Worm (Caenorhabditis elegans) whole organism, L4 larva: ENCODE data around the gene C05E11.7.
A peak's percentile ranks its signal among the peaks of the same experiment; 100 is the strongest.

Source experiments
- F26F4.8 ChIP-seq: fragments of 200-800 bp; sonication (Bioruptor generic); conservative IDR thresholded peaks from 2 replicates; pipeline ENCODE4 v1.3.6; 2022; ENCODE audit warnings: missing genetic modification characterization, missing compliant biosample characterization
- F44E2.7 ChIP-seq: fragments of 200-800 bp; sonication (Bioruptor generic); IDR thresholded peaks from 2 replicates; pipeline ENCODE4 v2.1.2; 2022; ENCODE audit warnings: missing genetic modification characterization, missing compliant biosample characterization
- R02D3.7 ChIP-seq: fragments of 150-350 bp; sonication (generic microtip); optimal IDR thresholded peaks from 3 replicates; lab custom pipeline; 2014; ENCODE audit warnings: missing biosample characterization, missing genetic modification characterization
- T20F7.1 ChIP-seq: fragments of 200-800 bp; sonication (Bioruptor generic); optimal IDR thresholded peaks from 2 replicates; lab custom pipeline; 2018; ENCODE audit warnings: mild to moderate bottlenecking, missing genetic modification characterization, missing compliant biosample characterization
- Y105C5A.15 ChIP-seq: fragments of 200-800 bp; sonication (Bioruptor generic); IDR thresholded peaks from 2 replicates; pipeline ENCODE4 v1.3.6; 2022; ENCODE audit warnings: missing genetic modification characterization, missing compliant biosample characterization
- Y5F2A.4 ChIP-seq: fragments of 200-800 bp; sonication (Bioruptor generic); optimal IDR thresholded peaks from 2 replicates; lab custom pipeline; 2018; ENCODE audit warnings: mild to moderate bottlenecking, missing genetic modification characterization, missing compliant biosample characterization
- aha-1 ChIP-seq: fragments of 150-350 bp; peaks from one replicate; lab custom pipeline; 2014; ENCODE audit warnings: missing biosample characterization, missing genetic modification characterization
- ama-1 ChIP-seq: fragments of 150-350 bp; optimal IDR thresholded peaks from 2 replicates; lab custom pipeline; 2014; ENCODE audit warnings: inconsistent platforms, mixed read lengths
- arid-1 ChIP-seq: fragments of 200-800 bp; sonication (Bioruptor generic); conservative IDR thresholded peaks from 2 replicates; pipeline ENCODE4 v1.3.6; 2022; ENCODE audit warnings: missing genetic modification reagents, missing genetic modification characterization, missing compliant biosample characterization
- ceh-20 ChIP-seq: fragments of 200-800 bp; sonication (Bioruptor generic); IDR thresholded peaks from 2 replicates; pipeline ENCODE4 v1.3.6; 2022; ENCODE audit warnings: missing genetic modification reagents, missing genetic modification characterization, missing compliant biosample characterization
- ceh-28 ChIP-seq: fragments of 150-350 bp; optimal IDR thresholded peaks from 2 replicates; lab custom pipeline; 2014; ENCODE audit warnings: missing biosample characterization, missing genetic modification reagents, missing genetic modification characterization
- ceh-32 ChIP-seq: sonication (generic microtip); optimal IDR thresholded peaks from 2 replicates; lab custom pipeline; 2016; ENCODE audit warnings: mild to moderate bottlenecking, missing genetic modification characterization, missing compliant biosample characterization; ENCODE audit not compliant: poor library complexity
- ces-1 ChIP-seq: fragments of 150-350 bp; sonication (generic microtip); optimal IDR thresholded peaks from 4 replicates; lab custom pipeline; 2014; ENCODE audit warnings: missing biosample characterization, missing genetic modification reagents, missing genetic modification characterization
- cey-2 ChIP-seq: sonication (generic microtip); optimal IDR thresholded peaks from 3 replicates; lab custom pipeline; 2017; ENCODE audit warnings: missing genetic modification characterization, mild to moderate bottlenecking, missing compliant biosample characterization, antibody characterized with exemption, borderline replicate concordance; ENCODE audit not compliant: insufficient read depth
- daf-12 ChIP-seq: fragments of 150-350 bp; optimal IDR thresholded peaks from 2 replicates; lab custom pipeline; 2014; ENCODE audit warnings: missing biosample characterization, missing genetic modification reagents, missing genetic modification characterization
- daf-16 ChIP-seq, 3 experiments: sonication (generic microtip); optimal IDR thresholded peaks; 2 replicates each; lab custom pipeline; 2016 to 2017; ENCODE audit warnings: missing genetic modification characterization in 3 of 3, missing genetic modification reagents in 3 of 3, mild to moderate bottlenecking in 2 of 3, missing compliant biosample characterization in 2 of 3, missing biosample characterization in 1 of 3, moderate library complexity in 1 of 3
- dmd-6 ChIP-seq: fragments of 200-800 bp; sonication (Bioruptor generic); IDR thresholded peaks from 2 replicates; pipeline ENCODE4 v1.3.6; 2022; ENCODE audit warnings: missing genetic modification reagents, missing genetic modification characterization, missing compliant biosample characterization
- dmd-8 ChIP-seq: fragments of 200-800 bp; sonication (Bioruptor generic); IDR thresholded peaks from 2 replicates; pipeline ENCODE4 v1.3.6; 2022; ENCODE audit warnings: missing genetic modification characterization, missing compliant biosample characterization
- dpl-1 ChIP-seq: fragments of 150-350 bp; optimal IDR thresholded peaks from 2 replicates; lab custom pipeline; 2014; ENCODE audit warnings: missing biosample characterization, missing genetic modification reagents, missing genetic modification characterization
- dve-1 ChIP-seq: sonication (generic microtip); optimal IDR thresholded peaks from 2 replicates; lab custom pipeline; 2017; ENCODE audit warnings: antibody characterized with exemption, mild to moderate bottlenecking, missing genetic modification characterization, missing compliant biosample characterization; ENCODE audit not compliant: insufficient read depth
- egl-43 ChIP-seq: fragments of 200-800 bp; sonication (Bioruptor generic); IDR thresholded peaks from 2 replicates; pipeline ENCODE4 v1.3.6; 2022; ENCODE audit warnings: missing genetic modification reagents, missing genetic modification characterization, missing compliant biosample characterization
- fkh-10 ChIP-seq: fragments of 150-350 bp; optimal IDR thresholded peaks from 2 replicates; lab custom pipeline; 2014; ENCODE audit warnings: missing biosample characterization, missing genetic modification reagents, missing genetic modification characterization
- hlh-11 ChIP-seq: fragments of 200-800 bp; sonication (Bioruptor generic); optimal IDR thresholded peaks from 2 replicates; lab custom pipeline; 2018; ENCODE audit warnings: mild to moderate bottlenecking, missing genetic modification characterization, missing compliant biosample characterization
- hlh-30 ChIP-seq: sonication (generic microtip); optimal IDR thresholded peaks from 2 replicates; lab custom pipeline; 2017; ENCODE audit warnings: antibody characterized with exemption, mild to moderate bottlenecking, missing genetic modification characterization, missing compliant biosample characterization; ENCODE audit not compliant: insufficient read depth
- hmg-1.1 ChIP-seq: fragments of 200-800 bp; sonication (Bioruptor generic); IDR thresholded peaks from 2 replicates; pipeline ENCODE4 v1.3.6; 2022; ENCODE audit warnings: missing genetic modification reagents, missing genetic modification characterization, missing compliant biosample characterization
- jun-1 ChIP-seq: fragments of 150-350 bp; optimal IDR thresholded peaks from 2 replicates; lab custom pipeline; 2014; ENCODE audit warnings: missing biosample characterization, missing genetic modification reagents, missing genetic modification characterization
- lin-1 ChIP-seq: fragments of 200-800 bp; sonication (Bioruptor generic); IDR thresholded peaks from 2 replicates; pipeline ENCODE4 v1.3.6; 2022; ENCODE audit warnings: missing genetic modification reagents, missing genetic modification characterization, missing compliant biosample characterization
- lin-13 ChIP-seq: fragments of 150-350 bp; optimal IDR thresholded peaks from 2 replicates; lab custom pipeline; 2014; ENCODE audit warnings: missing biosample characterization, missing genetic modification reagents, missing genetic modification characterization
- lin-38 ChIP-seq: fragments of 200-800 bp; sonication (Bioruptor generic); IDR thresholded peaks from 2 replicates; pipeline ENCODE4 v1.3.6; 2022; ENCODE audit warnings: missing genetic modification reagents, missing genetic modification characterization, missing compliant biosample characterization
- madf-5 ChIP-seq, 2 experiments: fragments of 200-800 bp; sonication (Bioruptor generic); IDR thresholded peaks; 2 replicates each; pipeline ENCODE4 v1.3.6; 2022; ENCODE audit warnings: missing compliant biosample characterization in 2 of 2, missing genetic modification characterization in 2 of 2
- mdt-29 ChIP-seq: fragments of 200-800 bp; sonication (Bioruptor generic); IDR thresholded peaks from 2 replicates; pipeline ENCODE4 v1.3.6; 2022; ENCODE audit warnings: missing genetic modification reagents, missing genetic modification characterization, missing compliant biosample characterization
- mep-1 ChIP-seq: fragments of 150-350 bp; sonication (generic microtip); optimal IDR thresholded peaks from 3 replicates; lab custom pipeline; 2014; ENCODE audit warnings: missing biosample characterization, missing genetic modification characterization
- mes-2 ChIP-seq: sonication (generic microtip); optimal IDR thresholded peaks from 2 replicates; lab custom pipeline; 2016; ENCODE audit warnings: missing genotype, mild to moderate bottlenecking, missing genetic modification characterization, missing compliant biosample characterization; ENCODE audit not compliant: poor library complexity, severe bottlenecking
- mxl-2 ChIP-seq: fragments of 200-800 bp; sonication (Bioruptor generic); conservative IDR thresholded peaks from 2 replicates; pipeline ENCODE4 v1.3.6; 2022; ENCODE audit warnings: missing genetic modification reagents, missing genetic modification characterization, missing compliant biosample characterization
- mxl-3 ChIP-seq: fragments of 200-800 bp; sonication (Bioruptor generic); optimal IDR thresholded peaks from 2 replicates; lab custom pipeline; 2018; ENCODE audit warnings: mild to moderate bottlenecking, missing genetic modification characterization, missing compliant biosample characterization
- nhr-28 ChIP-seq: fragments of 150-350 bp; optimal IDR thresholded peaks from 2 replicates; lab custom pipeline; 2014; ENCODE audit warnings: missing biosample characterization, missing genetic modification characterization
- nhr-42 ChIP-seq: fragments of 200-800 bp; sonication (Bioruptor generic); IDR thresholded peaks from 2 replicates; pipeline ENCODE4 v1.3.6; 2022; ENCODE audit warnings: missing genetic modification characterization, missing compliant biosample characterization
- rbr-2 ChIP-seq: sonication (generic microtip); optimal IDR thresholded peaks from 2 replicates; lab custom pipeline; 2016; ENCODE audit warnings: missing genotype, missing genetic modification characterization, missing compliant biosample characterization
- sdz-12 ChIP-seq: fragments of 200-800 bp; sonication (Bioruptor generic); optimal IDR thresholded peaks from 2 replicates; lab custom pipeline; 2018; ENCODE audit warnings: mild to moderate bottlenecking, missing genetic modification characterization, missing compliant biosample characterization
- unc-130 ChIP-seq: sonication (generic microtip); optimal IDR thresholded peaks from 2 replicates; lab custom pipeline; 2016; ENCODE audit warnings: missing genetic modification reagents, missing genetic modification characterization, missing compliant biosample characterization
- zip-11 ChIP-seq: fragments of 200-800 bp; sonication (Bioruptor generic); IDR thresholded peaks from 2 replicates; pipeline ENCODE4 v1.3.6; 2022; ENCODE audit warnings: missing genetic modification characterization, missing compliant biosample characterization
- ztf-11 ChIP-seq: fragments of 150-350 bp; optimal IDR thresholded peaks from 2 replicates; lab custom pipeline; 2014; ENCODE audit warnings: missing biosample characterization, missing genetic modification characterization
- ztf-7 ChIP-seq: fragments of 150-350 bp; optimal IDR thresholded peaks from 2 replicates; lab custom pipeline; 2014; ENCODE audit warnings: missing biosample characterization, missing genetic modification characterization

C05E11.7 gene

ce11 chrX:4587934-4588333 is 2.5 kb upstream of the C05E11.7 start:
- TF ChIP-seq mes-2 (tag; lab: Kevin White, UChicago) = peak; percentile 62
- TF ChIP-seq ztf-11 (tag; lab: Kevin White, UChicago) = no peak
- TF ChIP-seq dpl-1 (GFP tag; lab: Kevin White, UChicago) = peak; percentile 64
- no peak for TF ChIP-seq zip-11 (GFP tag; lab: Robert Waterston, UW)
- TF ChIP-seq ceh-32 (tag; lab: Kevin White, UChicago) = no peak
- peak; percentile 77 for TF ChIP-seq mep-1
- TF ChIP-seq hlh-11 (tag; lab: Kevin White, UChicago) = peak; percentile 43
- no peak for TF ChIP-seq T20F7.1 (GFP tag; lab: Kevin White, UChicago)
- TF ChIP-seq mdt-29 = no peak
- peak; percentile 35 for TF ChIP-seq nhr-28
- TF ChIP-seq ceh-20 (GFP tag; lab: Robert Waterston, UW) = no peak
- no peak for TF ChIP-seq ama-1 (lab: Kevin White, UChicago)
- TF ChIP-seq rbr-2 (tag; lab: Kevin White, UChicago) = peak; percentile 65
- peak; percentile 54 for TF ChIP-seq mxl-3 (GFP tag; lab: Kevin White, UChicago)
- peak; percentile 31; the same call in 1 of the 2 replicates for TF ChIP-seq dmd-6 (GFP tag; lab: Robert Waterston, UW)
- no peak for TF ChIP-seq madf-5 (GFP tag; IDR thresholded peaks at IDR 0.05; lab: Robert Waterston, UW)
- TF ChIP-seq daf-12 (tag; lab: Kevin White, UChicago) = no peak
- no peak for TF ChIP-seq ztf-7 (tag; lab: Kevin White, UChicago)
- TF ChIP-seq hmg-1.1 (GFP tag; lab: Robert Waterston, UW) = peak; percentile 62; the same call in 1 of the 2 replicates
- no peak for TF ChIP-seq F44E2.7
- peak; percentile 1 for TF ChIP-seq hlh-30 (tag; lab: Kevin White, UChicago)
- TF ChIP-seq fkh-10 = no peak
- no peak for TF ChIP-seq Y5F2A.4 (GFP tag; lab: Kevin White, UChicago)
- TF ChIP-seq lin-13 (GFP tag; lab: Kevin White, UChicago) = peak; percentile 4
- TF ChIP-seq F26F4.8 = no peak
- no peak for TF ChIP-seq daf-16 (GFP tag; optimal IDR thresholded peaks at IDR 0.05; lab: Kevin White, UChicago)
- peak; percentile 18 for TF ChIP-seq daf-16 (tag; optimal IDR thresholded peaks at IDR 0.05; lab: Kevin White, UChicago)
- no peak for TF ChIP-seq dmd-8 (GFP tag; lab: Robert Waterston, UW)
- TF ChIP-seq dve-1 = peak; percentile 43
- no peak for TF ChIP-seq jun-1 (tag; lab: Kevin White, UChicago)
- no peak for TF ChIP-seq nhr-42 (GFP tag; lab: Robert Waterston, UW)
- TF ChIP-seq Y105C5A.15 = no peak
- TF ChIP-seq aha-1 (tag; lab: Kevin White, UChicago) = peak; percentile 17
- no peak for TF ChIP-seq arid-1 (GFP tag; lab: Robert Waterston, UW)
- TF ChIP-seq lin-1 = no peak
- TF ChIP-seq unc-130 (GFP tag; lab: Kevin White, UChicago) = no peak
- TF ChIP-seq R02D3.7 = no peak

- TF ChIP-seq aha-1 (tag; lab: Kevin White, UChicago) (no peak), dve-1 (no peak), cey-2 (tag; lab: Kevin White, UChicago) (no peak), unc-130 (GFP tag; lab: Kevin White, UChicago) (no peak), mxl-2 (GFP tag; lab: Robert Waterston, UW) (no peak), lin-38 (GFP tag; lab: Robert Waterston, UW) (no peak), Y5F2A.4 (GFP tag; lab: Kevin White, UChicago) (no peak), ceh-28 (tag; lab: Kevin White, UChicago) (no peak), ces-1 (GFP tag; lab: Kevin White, UChicago) (no peak), egl-43 (GFP tag; lab: Robert Waterston, UW) (no peak), mep-1 (no peak), arid-1 (GFP tag; lab: Robert Waterston, UW) (no peak), sdz-12 (no peak)
Measured at ce11 chrX:4586617-4587016, 1.1 kb upstream of the C05E11.7 start, which contains the start of gene C05E11.2. C05E11.2 (plus strand) TSS chrX:4586917.
